Worm (Caenorhabditis elegans) whole organism, dauer: ENCODE measurements around the gene Y54F10BM.9.
"Not testable (repeated sequence)": the region's sequence is repeated elsewhere in the genome, so short reads cannot be mapped to it uniquely, and the experiment has no call there.

ENCODE experiments used
- unc-62 ChIP-seq: sonication (generic microtip); optimal IDR thresholded peaks from 2 replicates; lab custom pipeline; 2017; ENCODE audit warnings: missing biosample characterization, missing genetic modification reagents, missing genetic modification characterization

Y54F10BM.9 gene

DNA sequence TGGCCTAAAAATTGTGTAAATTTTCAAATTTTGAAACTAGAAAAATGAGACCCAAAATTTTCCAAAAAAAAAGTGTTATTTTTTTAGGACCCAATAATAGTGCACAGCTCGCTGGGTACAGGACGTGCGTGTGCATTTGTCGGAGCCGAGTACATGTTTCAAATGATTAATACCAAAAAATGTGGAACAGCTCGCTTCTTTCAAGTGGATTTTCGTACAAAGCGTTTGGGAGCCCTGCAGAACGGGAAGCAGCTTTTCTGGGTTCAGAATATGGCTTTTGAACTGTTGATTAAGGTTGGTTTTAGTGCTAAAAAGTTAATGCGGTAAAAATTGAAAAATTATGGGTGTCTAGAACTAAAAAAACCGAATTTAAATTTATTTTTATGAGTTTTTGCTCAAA is 16.5 kb downstream of the Y54F10BM.9 start:
- TF ChIP-seq unc-62, result no peak

DNA sequence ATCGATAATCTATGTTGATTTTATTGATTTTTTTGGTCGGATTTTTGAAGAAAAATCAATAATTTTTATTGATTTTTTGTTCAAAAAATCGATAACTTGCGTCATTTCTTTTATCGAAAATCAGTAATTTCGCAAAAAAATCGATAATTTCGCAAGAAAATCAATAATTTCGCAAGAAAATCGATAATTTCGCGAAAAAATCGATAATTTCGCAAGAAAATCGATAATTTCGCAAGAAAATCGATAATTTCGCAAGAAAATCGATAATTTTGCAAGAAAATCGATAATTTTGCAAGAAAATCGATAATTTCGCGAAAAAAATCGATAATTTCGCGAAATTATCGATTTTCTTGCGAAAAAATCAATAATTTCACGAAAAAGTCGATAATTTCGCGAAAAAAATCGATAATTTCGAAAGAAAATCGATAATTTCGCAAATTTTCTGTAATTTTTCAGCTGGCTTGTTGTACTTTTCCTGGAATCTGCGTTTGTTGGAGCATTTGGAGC is 21.3 kb downstream of the Y54F10BM.9 start:
- no peak for TF ChIP-seq unc-62

- TF ChIP-seq unc-62, result no peak
Measured at ce11 chrIII:2281975-2282957, 22.5 kb downstream of the Y54F10BM.9 start, which contains the start of gene Y54F10BM.3. TSS of gene Y54F10BM.3 (plus strand) at chrIII:2282025.

ce11 chrIII:2280569-2280968 is 24.2 kb downstream of the Y54F10BM.9 start, which contains the start of gene Y54F10BM.22:
TSS of gene Y54F10BM.22 (plus strand) at chrIII:2280899.
- no peak for TF ChIP-seq unc-62

DNA sequence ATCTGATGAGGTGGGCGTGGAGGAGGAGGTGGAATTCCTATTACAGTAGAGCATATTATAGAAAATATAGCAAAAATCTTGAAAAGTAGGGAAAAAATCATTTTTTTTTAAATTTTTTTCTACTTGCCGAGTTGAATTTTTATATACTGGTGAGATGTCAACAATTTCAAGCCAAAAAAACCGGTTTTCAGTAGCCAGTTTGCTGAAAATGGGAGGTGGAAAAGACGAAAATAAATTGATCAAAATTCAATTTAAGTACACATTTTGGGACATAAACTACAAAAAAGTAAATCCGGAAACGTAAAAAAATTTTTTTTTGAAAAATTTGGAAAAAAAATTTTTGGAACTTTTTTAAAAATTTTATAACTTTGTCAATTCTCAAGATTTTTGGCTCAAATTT is 25.3 kb downstream of the Y54F10BM.9 start, which contains the start of gene Y54F10BM.23:
TSS of gene Y54F10BM.23 (minus strand) at position 101 of the 400 bp plus-strand sequence.
- TF ChIP-seq unc-62, result no peak

DNA sequence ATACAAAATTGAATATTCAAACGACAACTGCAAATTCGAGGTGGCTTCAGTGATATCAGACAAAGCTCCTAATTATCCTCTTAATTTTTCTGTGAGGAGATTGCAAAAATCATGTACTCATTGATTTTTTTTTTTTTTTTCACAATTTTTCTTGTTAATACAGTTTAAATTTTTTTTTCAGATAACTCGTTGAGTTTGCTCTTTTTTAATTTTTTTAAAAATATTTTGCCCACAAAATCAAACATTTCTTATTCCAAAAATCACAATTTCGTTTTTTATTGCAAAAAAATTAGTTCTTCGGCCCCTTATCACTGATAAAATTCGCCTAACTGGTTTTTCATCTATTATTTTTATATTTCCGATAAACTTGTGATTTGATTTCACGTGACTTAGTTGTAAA is 27.9 kb downstream of the Y54F10BM.9 start, which contains the start of gene Y54F10BM.21:
TSS of gene Y54F10BM.21 (plus strand) at position 301 of the 400 bp plus-strand sequence.
- TF ChIP-seq unc-62, result no peak

ce11 chrIII:2272732-2273131 is 32.0 kb downstream of the Y54F10BM.9 start, which contains the start of gene fbxa-39:
TSS of gene fbxa-39 (plus strand) at chrIII:2273032.
- TF ChIP-seq unc-62, result no peak

DNA sequence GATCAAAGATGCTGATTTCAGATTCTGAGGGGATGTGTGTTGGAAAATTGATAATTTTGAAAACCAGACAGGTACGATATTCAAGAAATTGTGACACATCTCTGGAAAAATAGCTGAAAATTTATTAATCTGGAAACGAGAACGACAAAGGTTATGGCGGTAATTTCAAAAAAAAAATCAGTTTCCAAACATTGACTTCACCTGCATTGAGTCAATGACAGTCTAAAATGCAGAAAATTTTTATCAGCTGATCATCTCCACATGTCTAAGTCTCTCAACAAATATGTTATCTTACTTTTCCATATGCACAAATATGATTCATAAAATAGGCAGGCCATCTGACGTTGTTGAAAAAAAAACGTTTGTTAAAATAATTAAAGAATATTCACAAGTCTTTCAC is 32.7 kb downstream of the Y54F10BM.9 start, which contains the start of gene fbxa-48:
TSS of gene fbxa-48 (minus strand) at position 101 of the 400 bp plus-strand sequence.
- no peak for TF ChIP-seq unc-62

- no peak for TF ChIP-seq unc-62
Measured at ce11 chrIII:2265986-2266701, 38.6 kb downstream of the Y54F10BM.9 start, which contains the start of gene fbxa-9. TSS of gene fbxa-9 (plus strand) at chrIII:2266651.

ce11 chrIII:2262942-2263341 is 41.8 kb downstream of the Y54F10BM.9 start, which contains the start of gene Y54F10BM.6:
TSS of gene Y54F10BM.6 (plus strand) at chrIII:2263242.
- TF ChIP-seq unc-62, result no peak

DNA sequence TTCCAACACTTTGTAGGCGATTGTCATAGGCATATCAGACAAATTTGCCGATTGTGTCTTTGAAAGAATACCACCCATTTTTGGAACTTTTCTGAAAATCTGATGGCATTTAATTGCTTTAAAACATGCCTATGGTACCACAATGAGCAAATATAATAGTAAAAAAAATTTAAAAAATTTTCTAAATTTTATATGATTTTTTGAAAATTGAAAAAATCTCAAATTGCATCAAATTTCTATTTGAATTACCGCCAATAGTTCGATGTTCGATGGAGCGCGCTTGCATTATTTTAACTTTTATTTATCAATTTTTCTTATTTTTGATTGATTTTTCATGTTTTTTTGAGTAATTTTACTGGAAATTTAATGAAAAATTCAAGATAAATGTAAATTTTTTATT is 43.4 kb downstream of the Y54F10BM.9 start, which contains the start of gene fbxa-42:
TSS of gene fbxa-42 (minus strand) at position 101 of the 400 bp plus-strand sequence.
- not testable (repeated sequence) for TF ChIP-seq unc-62

DNA sequence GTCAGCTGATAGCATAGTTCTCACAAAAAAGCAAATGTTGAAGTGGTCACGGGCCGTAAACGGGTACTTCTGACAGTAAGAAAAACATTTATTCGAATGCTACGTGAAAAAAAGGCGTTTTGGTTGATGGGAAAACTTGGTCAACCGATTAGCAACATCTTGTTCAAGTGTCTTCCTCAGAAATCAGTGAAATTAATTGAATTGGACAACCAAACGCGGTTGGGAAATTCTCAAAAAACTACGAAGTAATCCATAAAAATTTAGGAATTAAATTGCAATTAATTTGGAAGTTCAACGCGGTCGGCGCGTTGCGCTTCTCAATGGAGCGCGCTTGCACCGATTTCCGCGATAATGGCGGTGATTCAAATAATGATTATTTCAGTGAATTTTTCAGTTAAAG is 45.4 kb downstream of the Y54F10BM.9 start:
- TF ChIP-seq unc-62, result no peak

- no peak for TF ChIP-seq unc-62
Measured at ce11 chrIII:2258863-2259262, 45.9 kb downstream of the Y54F10BM.9 start, which contains the start of gene fbxa-43. TSS of gene fbxa-43 (minus strand) at chrIII:2258963.

ce11 chrIII:2255522-2255921 is 49.2 kb downstream of the Y54F10BM.9 start, which contains the start of gene fbxa-71:
TSS of gene fbxa-71 (plus strand) at chrIII:2255822.
- TF ChIP-seq unc-62, result no peak

- no peak for TF ChIP-seq unc-62
Measured at ce11 chrIII:2253027-2253499, 51.7 kb downstream of the Y54F10BM.9 start, which contains the start of gene fbxa-73. TSS of gene fbxa-73 (plus strand) at chrIII:2253449.

- TF ChIP-seq unc-62, result no peak
Measured at ce11 chrIII:2251348-2251747, 53.4 kb downstream of the Y54F10BM.9 start, which contains the start of gene fbxa-7. TSS of gene fbxa-7 (minus strand) at chrIII:2251448.
